Fruit fly (Drosophila melanogaster) whole organism, embryonic: ENCODE measurements around the gene CG3902.
A peak's percentile ranks its signal among the peaks of the same experiment; 100 is the strongest.

ENCODE experiments used
- CG10543 ChIP-seq: fragments of 200-800 bp; sonication (Bioruptor generic); optimal IDR thresholded peaks from 3 replicates; lab custom pipeline; 2017; ENCODE audit warnings: missing biosample characterization, mild to moderate bottlenecking, missing genetic modification characterization, moderate library complexity
- CG11723 ChIP-seq: fragments of 200-800 bp; sonication (Bioruptor generic); optimal IDR thresholded peaks from 2 replicates; lab custom pipeline; 2017; ENCODE audit warnings: missing biosample characterization, mild to moderate bottlenecking, missing genetic modification characterization
- CG13287 ChIP-seq: fragments of 200-800 bp; sonication (Bioruptor generic); IDR thresholded peaks from 2 replicates; pipeline ENCODE4 v1.3.6; 2022; ENCODE audit warnings: missing biosample characterization, missing genetic modification characterization; ENCODE audit not compliant: partially characterized antibody
- CG14014 ChIP-seq: fragments of 200-800 bp; sonication (Bioruptor generic); IDR thresholded peaks from 2 replicates; pipeline ENCODE4 v1.3.6; 2022; ENCODE audit warnings: missing biosample characterization, missing genetic modification characterization
- CG15073 ChIP-seq: fragments of 200-800 bp; sonication (Bioruptor generic); optimal IDR thresholded peaks from 2 replicates; lab custom pipeline; 2016; ENCODE audit warnings: missing biosample characterization, missing genetic modification characterization
- CG1602 ChIP-seq: fragments of 200-800 bp; sonication (Bioruptor generic); optimal IDR thresholded peaks from 3 replicates; lab custom pipeline; 2016; ENCODE audit warnings: missing biosample characterization, missing genetic modification characterization
- CG18599 ChIP-seq: fragments of 200-800 bp; sonication (Bioruptor generic); optimal IDR thresholded peaks from 3 replicates; lab custom pipeline; 2017; ENCODE audit warnings: missing biosample characterization, missing genetic modification characterization, mild to moderate bottlenecking, moderate library complexity, missing genetic modification reagents
- CG2199 ChIP-seq: fragments of 200-800 bp; sonication (Bioruptor generic); IDR thresholded peaks from 3 replicates; pipeline ENCODE4 v1.3.6; 2022; ENCODE audit warnings: missing biosample characterization, missing genetic modification characterization
- CG30020 ChIP-seq: fragments of 200-800 bp; optimal IDR thresholded peaks from 2 replicates; lab custom pipeline; 2019; ENCODE audit warnings: missing biosample characterization, mild to moderate bottlenecking, missing genetic modification characterization, moderate library complexity
- CG32772 ChIP-seq: fragments of 200-800 bp; sonication (Bioruptor generic); IDR thresholded peaks from 2 replicates; pipeline ENCODE4 v1.3.6; 2022; ENCODE audit warnings: missing biosample characterization, missing genetic modification characterization
- CG33213 ChIP-seq: fragments of 200-800 bp; sonication (Bioruptor generic); optimal IDR thresholded peaks from 3 replicates; lab custom pipeline; 2016; ENCODE audit warnings: missing biosample characterization, missing genetic modification characterization
- CG34376 ChIP-seq: fragments of 200-800 bp; sonication (Bioruptor generic); optimal IDR thresholded peaks from 2 replicates; lab custom pipeline; 2018; ENCODE audit warnings: missing biosample characterization, mild to moderate bottlenecking, missing genetic modification characterization
- CG5180 ChIP-seq: fragments of 200-800 bp; sonication (Bioruptor generic); optimal IDR thresholded peaks from 3 replicates; lab custom pipeline; 2017; ENCODE audit warnings: missing biosample characterization, missing genetic modification characterization, mild to moderate bottlenecking, moderate library complexity, missing genetic modification reagents
- CG6813 ChIP-seq: fragments of 200-800 bp; sonication (Bioruptor generic); optimal IDR thresholded peaks from 2 replicates; lab custom pipeline; 2017; ENCODE audit warnings: missing biosample characterization, missing genetic modification characterization, mild to moderate bottlenecking, moderate library complexity, missing genetic modification reagents
- CG9609 ChIP-seq: fragments of 200-800 bp; sonication (Bioruptor generic); optimal IDR thresholded peaks from 3 replicates; lab custom pipeline; 2016; ENCODE audit warnings: missing biosample characterization, missing genetic modification characterization
- CG9727 ChIP-seq: fragments of 200-800 bp; sonication (Bioruptor generic); optimal IDR thresholded peaks from 3 replicates; lab custom pipeline; 2017; ENCODE audit warnings: missing biosample characterization, mild to moderate bottlenecking, missing genetic modification characterization
- D19A ChIP-seq: fragments of 200-800 bp; optimal IDR thresholded peaks from 3 replicates; lab custom pipeline; 2019; ENCODE audit warnings: missing biosample characterization, mild to moderate bottlenecking, missing genetic modification characterization, moderate library complexity
- Deaf1 ChIP-seq: fragments of 200-800 bp; optimal IDR thresholded peaks from 3 replicates; lab custom pipeline; 2019; ENCODE audit warnings: missing biosample characterization, mild to moderate bottlenecking, missing genetic modification characterization, moderate library complexity
- Dp ChIP-seq: fragments of 200-800 bp; sonication (Bioruptor generic); optimal IDR thresholded peaks from 2 replicates; lab custom pipeline; 2018; ENCODE audit warnings: missing biosample characterization, mild to moderate bottlenecking, missing genetic modification characterization, moderate library complexity
- Fer1 ChIP-seq: fragments of 200-800 bp; sonication (Bioruptor generic); optimal IDR thresholded peaks from 2 replicates; lab custom pipeline; 2017; ENCODE audit warnings: missing biosample characterization, mild to moderate bottlenecking, missing genetic modification characterization
- H15 ChIP-seq: fragments of 200-800 bp; sonication (Bioruptor generic); IDR thresholded peaks from 3 replicates; pipeline ENCODE4 v1.3.6; 2022; ENCODE audit warnings: missing biosample characterization, missing genetic modification characterization
- HLHmδ ChIP-seq: fragments of 200-800 bp; sonication (Bioruptor generic); optimal IDR thresholded peaks from 2 replicates; lab custom pipeline; 2018; ENCODE audit warnings: missing biosample characterization, mild to moderate bottlenecking, missing genetic modification characterization, moderate library complexity
- HmgZ ChIP-seq: fragments of 200-800 bp; sonication (Bioruptor generic); optimal IDR thresholded peaks from 2 replicates; lab custom pipeline; 2018; ENCODE audit warnings: missing biosample characterization, mild to moderate bottlenecking, missing genetic modification characterization
- Hr78 ChIP-seq, 2 experiments: fragments of 200-800 bp in 1 of 2; fragments of >200 bp in 1 of 2; sonication (Bioruptor generic) in 1 of 2; optimal IDR thresholded peaks; 2 replicates each; lab custom pipeline; 2017 to 2019; ENCODE audit warnings: missing biosample characterization in 2 of 2, missing genetic modification characterization in 2 of 2, mild to moderate bottlenecking in 1 of 2, moderate library complexity in 1 of 2
- MESR4 ChIP-seq: fragments of 200-800 bp; sonication (Bioruptor generic); optimal IDR thresholded peaks from 2 replicates; lab custom pipeline; 2018; ENCODE audit warnings: missing biosample characterization, mild to moderate bottlenecking, missing genetic modification characterization, moderate library complexity
- Med ChIP-seq: fragments of 200-800 bp; sonication (Bioruptor generic); peaks from one replicate; lab custom pipeline; 2016; ENCODE audit warnings: missing biosample characterization, missing genetic modification characterization, mild to moderate bottlenecking, inconsistent platforms, moderate library complexity
- Meics ChIP-seq: fragments of 200-800 bp; sonication (Bioruptor generic); optimal IDR thresholded peaks from 2 replicates; lab custom pipeline; 2017; ENCODE audit warnings: missing biosample characterization, mild to moderate bottlenecking, missing genetic modification characterization
- Nf-YC ChIP-seq: fragments of 200-800 bp; optimal IDR thresholded peaks from 3 replicates; lab custom pipeline; 2019; ENCODE audit warnings: missing biosample characterization, mild to moderate bottlenecking, missing genetic modification characterization, moderate library complexity
- Sin3A ChIP-seq: fragments of >200 bp; optimal IDR thresholded peaks from 2 replicates; lab custom pipeline; 2018
- Sox102F ChIP-seq: fragments of 200-800 bp; sonication (Bioruptor generic); optimal IDR thresholded peaks from 2 replicates; lab custom pipeline; 2018; ENCODE audit warnings: missing biosample characterization, mild to moderate bottlenecking, missing genetic modification characterization, moderate library complexity
- Stat92E ChIP-seq, 3 experiments: fragments of >200 bp in 2 of 3; fragments of 200-800 bp in 1 of 3; sonication (Bioruptor generic) in 1 of 3; optimal IDR thresholded peaks; 2 replicates each; lab custom pipeline; 2017 to 2019; ENCODE audit warnings: missing biosample characterization in 3 of 3, missing genetic modification characterization in 3 of 3, mild to moderate bottlenecking in 1 of 3, moderate library complexity in 1 of 3
- ara ChIP-seq: fragments of 200-800 bp; sonication (Bioruptor generic); IDR thresholded peaks from 2 replicates; pipeline ENCODE4 v1.3.6; 2022; ENCODE audit warnings: missing biosample characterization, missing genetic modification characterization
- bab2 ChIP-seq: fragments of 200-800 bp; sonication (Bioruptor generic); optimal IDR thresholded peaks from 2 replicates; lab custom pipeline; 2016; ENCODE audit warnings: missing biosample characterization, missing genetic modification characterization
- disco-r ChIP-seq: fragments of 200-800 bp; sonication (Bioruptor generic); optimal IDR thresholded peaks from 2 replicates; lab custom pipeline; 2016; ENCODE audit warnings: missing biosample characterization, missing genetic modification characterization
- esg ChIP-seq: fragments of 200-800 bp; sonication (Bioruptor generic); conservative IDR thresholded peaks from 2 replicates; pipeline ENCODE4 v1.3.6; 2022; ENCODE audit warnings: missing biosample characterization, missing genetic modification characterization
- exex ChIP-seq: fragments of 200-800 bp; sonication (Bioruptor generic); optimal IDR thresholded peaks from 4 replicates; lab custom pipeline; 2018; ENCODE audit warnings: missing biosample characterization, mild to moderate bottlenecking, missing genetic modification characterization, moderate library complexity
- hkb ChIP-seq, 2 experiments: fragments of 200-800 bp in 1 of 2; fragments of >200 bp in 1 of 2; sonication (Bioruptor generic) in 1 of 2; IDR thresholded peaks in 1 of 2; optimal IDR thresholded peaks in 1 of 2; 2 replicates each; pipeline versions ENCODE4 v1.3.6 to Lab custom; 2017 to 2022; ENCODE audit warnings: missing biosample characterization in 1 of 2, missing genetic modification characterization in 1 of 2
- jigr1 ChIP-seq: fragments of 200-800 bp; sonication (Bioruptor generic); IDR thresholded peaks from 3 replicates; pipeline ENCODE4 v1.3.6; 2022; ENCODE audit warnings: missing biosample characterization, missing genetic modification characterization
- ken ChIP-seq: fragments of 200-800 bp; sonication (Bioruptor generic); IDR thresholded peaks from 3 replicates; pipeline ENCODE4 v1.3.6; 2022; ENCODE audit warnings: missing biosample characterization, missing genetic modification characterization
- lab ChIP-seq: fragments of 200-800 bp; sonication (Bioruptor generic); optimal IDR thresholded peaks from 3 replicates; lab custom pipeline; 2017; ENCODE audit warnings: missing biosample characterization, missing genetic modification characterization, mild to moderate bottlenecking, moderate library complexity, missing genetic modification reagents
- odd ChIP-seq: fragments of 200-800 bp; sonication (Bioruptor generic); optimal IDR thresholded peaks from 2 replicates; lab custom pipeline; 2017; ENCODE audit warnings: missing biosample characterization, mild to moderate bottlenecking, missing genetic modification characterization
- run ChIP-seq: fragments of 200-800 bp; sonication (Bioruptor generic); optimal IDR thresholded peaks from 3 replicates; lab custom pipeline; 2018; ENCODE audit warnings: missing biosample characterization, mild to moderate bottlenecking, missing genetic modification characterization
- sd ChIP-seq: fragments of 200-800 bp; sonication (Bioruptor generic); optimal IDR thresholded peaks from 3 replicates; lab custom pipeline; 2018; ENCODE audit warnings: missing biosample characterization, mild to moderate bottlenecking, missing genetic modification characterization, moderate library complexity
- sqz ChIP-seq: fragments of 200-800 bp; sonication (Bioruptor generic); optimal IDR thresholded peaks from 3 replicates; lab custom pipeline; 2018; ENCODE audit warnings: missing biosample characterization, mild to moderate bottlenecking, missing genetic modification characterization
- sr ChIP-seq: fragments of 200-800 bp; sonication (Bioruptor generic); IDR thresholded peaks from 3 replicates; pipeline ENCODE4 v1.3.6; 2022; ENCODE audit warnings: missing biosample characterization, missing genetic modification characterization
- sug ChIP-seq: fragments of 200-800 bp; optimal IDR thresholded peaks from 2 replicates; lab custom pipeline; 2019; ENCODE audit warnings: missing biosample characterization, mild to moderate bottlenecking, missing genetic modification characterization, moderate library complexity
- trem ChIP-seq: fragments of 200-800 bp; optimal IDR thresholded peaks from 3 replicates; lab custom pipeline; 2019; ENCODE audit warnings: missing biosample characterization, mild to moderate bottlenecking, missing genetic modification characterization, moderate library complexity
- zfh2 ChIP-seq: fragments of 200-800 bp; sonication (Bioruptor generic); optimal IDR thresholded peaks from 2 replicates; lab custom pipeline; 2016; ENCODE audit warnings: missing biosample characterization, missing genetic modification characterization

Gene CG3902

DNA sequence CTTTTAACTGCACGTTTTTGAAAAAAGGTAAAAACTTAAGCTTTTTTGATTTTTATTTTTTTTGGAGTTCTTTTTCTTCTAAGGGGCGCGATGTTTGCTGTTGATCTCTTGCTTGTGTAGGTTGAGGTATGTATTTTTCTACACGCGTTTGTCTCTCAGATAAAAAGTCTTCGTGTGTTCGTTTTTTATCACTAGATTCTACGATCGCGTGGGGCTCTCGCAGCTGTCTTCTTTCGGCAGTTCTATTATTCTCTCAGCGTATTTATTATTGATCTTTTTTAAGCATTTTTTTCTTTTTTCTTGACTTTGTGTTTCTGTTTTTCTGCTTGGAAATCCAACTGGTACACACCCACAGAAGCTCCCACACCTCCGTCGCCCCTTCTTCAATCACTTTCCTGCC, 3.0 kb downstream of the CG3902 start (continued):
- TF ChIP-seq exex (tag; lab: Kevin White, UChicago) = peak; percentile 6
- no peak for TF ChIP-seq ken (GFP tag; lab: Robert Waterston, UW)
- TF ChIP-seq CG5180 (GFP tag; lab: Kevin White, UChicago) = no peak
- no peak for TF ChIP-seq esg
- TF ChIP-seq H15 (GFP tag; lab: Robert Waterston, UW) = no peak
- TF ChIP-seq sug (tag; lab: Kevin White, UChicago) = peak; percentile 80
- TF ChIP-seq run = no peak
- TF ChIP-seq Dp = no peak
- TF ChIP-seq trem (tag; lab: Kevin White, UChicago) = no peak
- TF ChIP-seq Nf-YC (tag; lab: Kevin White, UChicago) = peak; percentile 12
- TF ChIP-seq CG6813 (GFP tag; lab: Kevin White, UChicago) = no peak
- TF ChIP-seq CG1602 (GFP tag; lab: Kevin White, UChicago) = no peak
- TF ChIP-seq Deaf1 (tag; lab: Kevin White, UChicago) = peak; percentile 88
- TF ChIP-seq HLHmδ (GFP tag; lab: Kevin White, UChicago) = no peak
- TF ChIP-seq CG33213 (GFP tag; lab: Kevin White, UChicago) = no peak
- TF ChIP-seq Meics (GFP tag; lab: Kevin White, UChicago) = no peak
- TF ChIP-seq CG30020 (tag; lab: Kevin White, UChicago) = no peak
- no peak for TF ChIP-seq MESR4
- no peak for TF ChIP-seq CG9609
- TF ChIP-seq hkb (optimal IDR thresholded peaks at IDR 0.05; lab: Kevin White, UChicago) = no peak
- 0 out of 2 replicates have a peak, but pooled peaks have one; percentile 16 for TF ChIP-seq hkb (GFP tag; IDR thresholded peaks at IDR 0.05; lab: Robert Waterston, UW)
- TF ChIP-seq HmgZ (tag; lab: Kevin White, UChicago) = peak; percentile 26
- no peak for TF ChIP-seq zfh2
- no peak for TF ChIP-seq CG18599 (GFP tag; lab: Kevin White, UChicago)
- TF ChIP-seq CG11723 (GFP tag; lab: Kevin White, UChicago) = no peak
- TF ChIP-seq jigr1 (GFP tag; lab: Robert Waterston, UW) = no peak
- TF ChIP-seq Hr78 (GFP tag; optimal IDR thresholded peaks at IDR 0.05; lab: Kevin White, UChicago) = no peak
- TF ChIP-seq sd (tag; lab: Kevin White, UChicago) = peak; percentile 72
- TF ChIP-seq Sin3A (lab: Kevin White, UChicago) = no peak
- no peak for TF ChIP-seq CG15073 (GFP tag; lab: Kevin White, UChicago)
- peak; percentile 55 for TF ChIP-seq lab (GFP tag; lab: Kevin White, UChicago)
- peak; percentile 29 for TF ChIP-seq Med (GFP tag; lab: Kevin White, UChicago)
- TF ChIP-seq ara (GFP tag; lab: Robert Waterston, UW) = no peak
- no peak; the same call in 1 of the 2 replicates for TF ChIP-seq CG13287 (GFP tag; lab: Robert Waterston, UW)
- TF ChIP-seq Fer1 (GFP tag; lab: Kevin White, UChicago) = peak; percentile 15
- peak; percentile 21 for TF ChIP-seq CG10543
- TF ChIP-seq disco-r (GFP tag; lab: Kevin White, UChicago) = no peak
- TF ChIP-seq Stat92E (GFP tag; optimal IDR thresholded peaks at IDR 0.05; lab: Kevin White, UChicago) = no peak
- no peak for TF ChIP-seq CG9727
- no peak for TF ChIP-seq D19A (tag; lab: Kevin White, UChicago)
- 0 out of 3 replicates have a peak, but pooled peaks have one; percentile 37 for TF ChIP-seq sr
- no peak for TF ChIP-seq bab2
- peak; percentile 71 for TF ChIP-seq CG34376 (GFP tag; lab: Kevin White, UChicago)
- peak; percentile 45; the same call in 1 of the 3 replicates for TF ChIP-seq CG2199 (GFP tag; lab: Robert Waterston, UW)
- no peak for TF ChIP-seq CG14014
- no peak for TF ChIP-seq CG32772 (GFP tag; lab: Robert Waterston, UW)
- TF ChIP-seq sqz (GFP tag; lab: Kevin White, UChicago) = peak; percentile 61
- no peak for TF ChIP-seq Sox102F (GFP tag; lab: Kevin White, UChicago)
- no peak for TF ChIP-seq odd
